Fruit fly (Drosophila melanogaster) whole organism, embryonic: Measurements from ENCODE around the gene CG6048.

Experiments used
- Aef1 ChIP-seq: fragments of 200-800 bp; sonication (Bioruptor generic); IDR thresholded peaks from 3 replicates; pipeline ENCODE4 v1.3.6; 2022; ENCODE audit warnings: missing biosample characterization, missing genetic modification characterization
- Antp ChIP-seq: fragments of 200-800 bp; sonication (Bioruptor generic); optimal IDR thresholded peaks from 3 replicates; lab custom pipeline; 2016; ENCODE audit warnings: missing biosample characterization, missing genetic modification characterization
- CG10979 ChIP-seq: fragments of 200-800 bp; sonication (Bioruptor generic); optimal IDR thresholded peaks from 2 replicates; lab custom pipeline; 2018; ENCODE audit warnings: missing biosample characterization, mild to moderate bottlenecking, missing genetic modification characterization, moderate library complexity
- CG12155 ChIP-seq: fragments of 200-800 bp; sonication (Bioruptor generic); optimal IDR thresholded peaks from 3 replicates; lab custom pipeline; 2016; ENCODE audit warnings: missing biosample characterization, missing genetic modification characterization
- CG14965 ChIP-seq: fragments of 200-800 bp; sonication (Bioruptor generic); optimal IDR thresholded peaks from 2 replicates; lab custom pipeline; 2016; ENCODE audit warnings: missing biosample characterization, missing genetic modification characterization, borderline replicate concordance
- CG15696 ChIP-seq: fragments of 200-800 bp; sonication (Bioruptor generic); optimal IDR thresholded peaks from 2 replicates; lab custom pipeline; 2019; ENCODE audit warnings: missing biosample characterization, mild to moderate bottlenecking, missing genetic modification characterization, moderate library complexity
- CG17328 ChIP-seq: fragments of 200-800 bp; sonication (Bioruptor generic); IDR thresholded peaks from 2 replicates; pipeline ENCODE4 v1.3.6; 2022; ENCODE audit warnings: missing biosample characterization, missing genetic modification characterization
- CG3163 ChIP-seq: fragments of 200-800 bp; sonication (Bioruptor generic); optimal IDR thresholded peaks from 3 replicates; lab custom pipeline; 2016; ENCODE audit warnings: missing biosample characterization, missing genetic modification characterization
- CG3407 ChIP-seq: fragments of 200-800 bp; sonication (Bioruptor generic); optimal IDR thresholded peaks from 2 replicates; lab custom pipeline; 2018; ENCODE audit warnings: missing biosample characterization, mild to moderate bottlenecking, missing genetic modification characterization
- CG34422 ChIP-seq: fragments of 200-800 bp; sonication (Bioruptor generic); IDR thresholded peaks from 3 replicates; pipeline ENCODE4 v1.3.6; 2022; ENCODE audit warnings: missing biosample characterization, missing genetic modification characterization
- CG4707 ChIP-seq: fragments of 200-800 bp; sonication (Bioruptor generic); optimal IDR thresholded peaks from 2 replicates; lab custom pipeline; 2018; ENCODE audit warnings: missing biosample characterization, mild to moderate bottlenecking, missing genetic modification characterization, moderate library complexity
- CG5245 ChIP-seq: fragments of 200-800 bp; sonication (Bioruptor generic); optimal IDR thresholded peaks from 3 replicates; lab custom pipeline; 2016; ENCODE audit warnings: missing biosample characterization, missing genetic modification characterization
- CG6272 ChIP-seq: fragments of 200-800 bp; sonication (Bioruptor generic); IDR thresholded peaks from 2 replicates; pipeline ENCODE4 v1.3.6; 2022; ENCODE audit warnings: missing biosample characterization, missing genetic modification characterization
- CG7271 ChIP-seq: fragments of 200-800 bp; sonication (Bioruptor generic); optimal IDR thresholded peaks from 2 replicates; lab custom pipeline; 2018; ENCODE audit warnings: missing biosample characterization, mild to moderate bottlenecking, missing genetic modification characterization, moderate library complexity
- CG7357 ChIP-seq: fragments of 200-800 bp; sonication (Bioruptor generic); IDR thresholded peaks from 3 replicates; pipeline ENCODE4 v1.3.6; 2022; ENCODE audit warnings: missing biosample characterization, missing genetic modification characterization
- CG7987 ChIP-seq: fragments of 200-800 bp; sonication (Bioruptor generic); optimal IDR thresholded peaks from 2 replicates; lab custom pipeline; 2018; ENCODE audit warnings: missing biosample characterization, mild to moderate bottlenecking, missing genetic modification characterization, moderate library complexity
- CG8359 ChIP-seq: fragments of 200-800 bp; sonication (Bioruptor generic); optimal IDR thresholded peaks from 2 replicates; lab custom pipeline; 2017; ENCODE audit warnings: missing biosample characterization, mild to moderate bottlenecking, missing genetic modification characterization, borderline replicate concordance
- CG8478 ChIP-seq: fragments of >200 bp; optimal IDR thresholded peaks from 2 replicates; lab custom pipeline; 2018
- CG9932 ChIP-seq: fragments of 200-800 bp; sonication (Bioruptor generic); IDR thresholded peaks from 2 replicates; pipeline ENCODE4 v1.3.6; 2022; ENCODE audit warnings: missing biosample characterization, missing genetic modification characterization
- CkIIα-i1 ChIP-seq: fragments of 200-800 bp; sonication (Bioruptor generic); IDR thresholded peaks from 2 replicates; pipeline ENCODE4 v1.3.6; 2022; ENCODE audit warnings: missing biosample characterization, missing genetic modification characterization
- Dip3 ChIP-seq: fragments of 200-800 bp; sonication (Bioruptor generic); optimal IDR thresholded peaks from 3 replicates; lab custom pipeline; 2016; ENCODE audit warnings: missing biosample characterization, missing genetic modification characterization
- E2f2 ChIP-seq: fragments of 200-800 bp; sonication (Bioruptor generic); IDR thresholded peaks from 2 replicates; pipeline ENCODE4 v1.3.6; 2022; ENCODE audit warnings: missing biosample characterization, missing genetic modification characterization
- Eip74EF ChIP-seq, 2 experiments: fragments of 200-800 bp in 1 of 2; fragments of >200 bp in 1 of 2; sonication (Bioruptor generic) in 1 of 2; optimal IDR thresholded peaks; 2 replicates each; lab custom pipeline; 2017 to 2019; ENCODE audit warnings: missing biosample characterization in 2 of 2, missing genetic modification characterization in 2 of 2, mild to moderate bottlenecking in 1 of 2, moderate library complexity in 1 of 2
- Fer2 ChIP-seq: fragments of 200-800 bp; sonication (Bioruptor generic); optimal IDR thresholded peaks from 2 replicates; lab custom pipeline; 2018; ENCODE audit warnings: missing biosample characterization, mild to moderate bottlenecking, missing genetic modification characterization, moderate library complexity
- Jarid2 ChIP-seq: fragments of 200-800 bp; sonication (Bioruptor generic); optimal IDR thresholded peaks from 3 replicates; lab custom pipeline; 2017; ENCODE audit warnings: mild to moderate bottlenecking, missing biosample characterization, missing genetic modification reagents, missing genetic modification characterization
- Mad ChIP-seq: fragments of 200-800 bp; sonication (Bioruptor generic); optimal IDR thresholded peaks from 2 replicates; lab custom pipeline; 2016; ENCODE audit warnings: missing biosample characterization, missing genetic modification characterization
- Neu2 ChIP-seq: fragments of 200-800 bp; sonication (Bioruptor generic); optimal IDR thresholded peaks from 3 replicates; lab custom pipeline; 2016; ENCODE audit warnings: missing biosample characterization, missing genetic modification characterization, borderline replicate concordance
- Nf-YC ChIP-seq: fragments of 200-800 bp; optimal IDR thresholded peaks from 3 replicates; lab custom pipeline; 2019; ENCODE audit warnings: missing biosample characterization, mild to moderate bottlenecking, missing genetic modification characterization, moderate library complexity
- NfI ChIP-seq: fragments of 200-800 bp; sonication (Bioruptor generic); optimal IDR thresholded peaks from 3 replicates; lab custom pipeline; 2018; ENCODE audit warnings: missing biosample characterization, mild to moderate bottlenecking, missing genetic modification characterization, moderate library complexity
- Oli ChIP-seq: fragments of 200-800 bp; sonication (Bioruptor generic); optimal IDR thresholded peaks from 2 replicates; lab custom pipeline; 2018; ENCODE audit warnings: missing biosample characterization, mild to moderate bottlenecking, missing genetic modification characterization, moderate library complexity
- Rfx ChIP-seq: fragments of 200-800 bp; sonication (Bioruptor generic); IDR thresholded peaks from 2 replicates; pipeline ENCODE4 v1.3.6; 2022; ENCODE audit warnings: missing biosample characterization, missing genetic modification characterization
- Scr ChIP-seq: fragments of 200-800 bp; sonication (Bioruptor generic); IDR thresholded peaks from 2 replicates; pipeline ENCODE4 v1.3.6; 2022; ENCODE audit warnings: missing biosample characterization, missing genetic modification characterization; ENCODE audit not compliant: partially characterized antibody
- al ChIP-seq: fragments of 200-800 bp; sonication (Bioruptor generic); IDR thresholded peaks from 2 replicates; pipeline ENCODE4 v1.3.6; 2022; ENCODE audit warnings: missing biosample characterization, missing genetic modification characterization
- ase ChIP-seq: fragments of 200-800 bp; sonication (Bioruptor generic); IDR thresholded peaks from 3 replicates; pipeline ENCODE4 v1.3.6; 2022; ENCODE audit warnings: missing biosample characterization, missing genetic modification characterization
- cg ChIP-seq: fragments of 200-800 bp; sonication (Bioruptor generic); optimal IDR thresholded peaks from 3 replicates; lab custom pipeline; 2019; ENCODE audit warnings: missing biosample characterization, mild to moderate bottlenecking, missing genetic modification characterization, moderate library complexity
- gsb ChIP-seq: fragments of 200-800 bp; sonication (Bioruptor generic); IDR thresholded peaks from 2 replicates; pipeline ENCODE4 v1.3.6; 2022; ENCODE audit warnings: missing biosample characterization, missing genetic modification characterization
- hkb ChIP-seq, 2 experiments: fragments of 200-800 bp in 1 of 2; fragments of >200 bp in 1 of 2; sonication (Bioruptor generic) in 1 of 2; IDR thresholded peaks in 1 of 2; optimal IDR thresholded peaks in 1 of 2; 2 replicates each; pipeline versions ENCODE4 v1.3.6 to Lab custom; 2017 to 2022; ENCODE audit warnings: missing biosample characterization in 1 of 2, missing genetic modification characterization in 1 of 2
- jigr1 ChIP-seq: fragments of 200-800 bp; sonication (Bioruptor generic); IDR thresholded peaks from 3 replicates; pipeline ENCODE4 v1.3.6; 2022; ENCODE audit warnings: missing biosample characterization, missing genetic modification characterization
- kni ChIP-seq: fragments of 200-800 bp; sonication (Bioruptor generic); optimal IDR thresholded peaks from 3 replicates; lab custom pipeline; 2017; ENCODE audit warnings: mild to moderate bottlenecking, missing biosample characterization, missing genetic modification reagents, missing genetic modification characterization
- lab ChIP-seq: fragments of 200-800 bp; sonication (Bioruptor generic); optimal IDR thresholded peaks from 3 replicates; lab custom pipeline; 2017; ENCODE audit warnings: missing biosample characterization, missing genetic modification characterization, mild to moderate bottlenecking, moderate library complexity, missing genetic modification reagents
- lilli ChIP-seq: fragments of 200-800 bp; sonication (Bioruptor generic); optimal IDR thresholded peaks from 3 replicates; lab custom pipeline; 2016; ENCODE audit warnings: missing biosample characterization, missing genetic modification characterization
- mirr ChIP-seq: fragments of 200-800 bp; sonication (Bioruptor generic); optimal IDR thresholded peaks from 3 replicates; lab custom pipeline; 2018; ENCODE audit warnings: missing biosample characterization, mild to moderate bottlenecking, missing genetic modification characterization
- prd ChIP-seq, 3 experiments: fragments of >200 bp in 2 of 3; fragments of 200-800 bp in 1 of 3; sonication (Bioruptor generic) in 1 of 3; optimal IDR thresholded peaks in 2 of 3; IDR thresholded peaks in 1 of 3; 2 replicates in 2 of 3; 3 replicates in 1 of 3; pipeline versions ENCODE4 v1.3.6 to Lab custom; 2017 to 2022; ENCODE audit warnings: missing biosample characterization in 1 of 3, missing genetic modification characterization in 1 of 3
- rib ChIP-seq: fragments of 200-800 bp; sonication (Bioruptor generic); IDR thresholded peaks from 2 replicates; pipeline ENCODE4 v1.3.6; 2022; ENCODE audit warnings: missing biosample characterization, missing genetic modification characterization
- ro ChIP-seq: fragments of 200-800 bp; sonication (Bioruptor generic); IDR thresholded peaks from 2 replicates; pipeline ENCODE4 v1.3.6; 2022; ENCODE audit warnings: missing biosample characterization, missing genetic modification characterization
- run ChIP-seq: fragments of 200-800 bp; sonication (Bioruptor generic); optimal IDR thresholded peaks from 3 replicates; lab custom pipeline; 2018; ENCODE audit warnings: missing biosample characterization, mild to moderate bottlenecking, missing genetic modification characterization
- sim ChIP-seq: fragments of 200-800 bp; sonication (Bioruptor generic); IDR thresholded peaks from 2 replicates; pipeline ENCODE4 v1.3.6; 2022; ENCODE audit warnings: missing biosample characterization, missing genetic modification characterization
- sima ChIP-seq: fragments of 200-800 bp; sonication (Bioruptor generic); optimal IDR thresholded peaks from 2 replicates; lab custom pipeline; 2016; ENCODE audit warnings: missing biosample characterization, missing genetic modification characterization
- tup ChIP-seq: fragments of 200-800 bp; sonication (Bioruptor generic); optimal IDR thresholded peaks from 2 replicates; lab custom pipeline; 2016; ENCODE audit warnings: missing biosample characterization, mild to moderate bottlenecking, missing genetic modification characterization, moderate library complexity

The CG6048 gene

DNA sequence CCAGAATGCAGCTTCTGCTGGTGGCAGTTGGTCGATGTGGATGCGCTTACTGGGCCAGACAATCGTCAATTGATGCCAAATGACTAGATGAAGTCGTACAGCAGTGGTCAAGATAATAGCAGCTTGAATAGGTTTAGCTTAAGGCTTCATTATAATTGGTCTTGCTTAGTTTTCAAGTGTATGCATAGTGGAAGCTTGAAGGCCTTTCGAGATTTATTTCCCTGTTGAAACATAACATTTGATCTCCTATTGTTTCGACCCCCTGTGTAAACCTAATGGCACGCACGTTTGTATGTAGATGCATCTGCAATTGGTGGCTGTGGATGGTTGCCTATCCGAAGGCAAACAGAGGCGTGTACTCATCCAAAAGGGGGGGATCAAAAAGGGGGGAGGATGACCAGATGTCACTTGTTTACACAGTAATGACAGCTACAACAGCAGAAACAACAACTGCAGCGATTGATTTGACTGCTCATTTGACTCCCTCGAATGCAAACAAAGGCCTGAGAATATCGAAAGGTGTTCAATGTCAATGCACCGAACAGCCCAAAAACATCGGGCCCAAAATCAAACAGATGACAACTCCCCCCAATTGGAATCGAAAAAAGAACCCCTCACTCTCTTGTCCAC is 15.8 kb downstream of the CG6048 start (continued):
- TF ChIP-seq CG9932 (GFP tag; lab: Robert Waterston, UW) (no peak), run (no peak), kni (GFP tag; lab: Kevin White, UChicago) (no peak), E2f2 (GFP tag; lab: Robert Waterston, UW) (no peak; the same call in 1 of the 2 replicates), CG14965 (GFP tag; lab: Kevin White, UChicago) (no peak), ro (no peak), CG6272 (GFP tag; lab: Robert Waterston, UW) (no peak), al (GFP tag; lab: Robert Waterston, UW) (no peak), NfI (GFP tag; lab: Kevin White, UChicago) (no peak), lab (GFP tag; lab: Kevin White, UChicago) (no peak), CG4707 (GFP tag; lab: Kevin White, UChicago) (no peak), Rfx (GFP tag; lab: Robert Waterston, UW) (no peak), CG10979 (tag; lab: Kevin White, UChicago) (peak; percentile 50), CG3163 (GFP tag; lab: Kevin White, UChicago) (no peak), CG5245 (peak; percentile 40), CG8478 (no peak), CG8359 (GFP tag; lab: Kevin White, UChicago) (peak; percentile 6), CG7987 (GFP tag; lab: Kevin White, UChicago) (no peak), lilli (GFP tag; lab: Kevin White, UChicago) (no peak), Mad (no peak), CG15696 (tag; lab: Kevin White, UChicago) (peak; percentile 21), CkIIα-i1 (GFP tag; lab: Robert Waterston, UW) (no peak), Jarid2 (GFP tag; lab: Kevin White, UChicago) (no peak), Neu2 (GFP tag; lab: Kevin White, UChicago) (no peak), prd (optimal IDR thresholded peaks at IDR 0.05; lab: Kevin White, UChicago) (no peak), prd (GFP tag; IDR thresholded peaks at IDR 0.05; lab: Robert Waterston, UW) (peak; percentile 72; the same call in 2 of the 3 replicates), Nf-YC (tag; lab: Kevin White, UChicago) (no peak), rib (GFP tag; lab: Robert Waterston, UW) (no peak), gsb (GFP tag; lab: Robert Waterston, UW) (no peak), hkb (optimal IDR thresholded peaks at IDR 0.05; lab: Kevin White, UChicago) (no peak), hkb (GFP tag; IDR thresholded peaks at IDR 0.05; lab: Robert Waterston, UW) (no peak), Scr (GFP tag; lab: Robert Waterston, UW) (no peak), CG7271 (tag; lab: Kevin White, UChicago) (no peak), CG17328 (peak; percentile 30; the same call in 1 of the 2 replicates), sim (GFP tag; lab: Robert Waterston, UW) (no peak), CG7357 (no peak), tup (GFP tag; lab: Kevin White, UChicago) (no peak), Fer2 (tag; lab: Kevin White, UChicago) (no peak), jigr1 (GFP tag; lab: Robert Waterston, UW) (0 out of 3 replicates have a peak, but pooled peaks have one; percentile 16), Dip3 (no peak), CG12155 (no peak), Aef1 (no peak), CG3407 (peak; percentile 8), Oli (peak; percentile 50), Antp (GFP tag; lab: Kevin White, UChicago) (peak; percentile 38), CG34422 (0 out of 3 replicates have a peak, but pooled peaks have one; percentile 51), cg (no peak), Eip74EF (GFP tag; optimal IDR thresholded peaks at IDR 0.05; lab: Kevin White, UChicago) (no peak), ase (GFP tag; lab: Robert Waterston, UW) (0 out of 3 replicates have a peak, but pooled peaks have one; percentile 18), sima (no peak), mirr (GFP tag; lab: Kevin White, UChicago) (no peak)
